Fruit fly (Drosophila melanogaster) whole organism, adult: Measurements from ENCODE around the gene CG34051.

Experiments used
- CG11617 ChIP-seq: fragments of 200-800 bp; sonication (Bioruptor generic); optimal IDR thresholded peaks from 2 replicates; lab custom pipeline; 2017; ENCODE audit warnings: mild to moderate bottlenecking, missing biosample characterization, missing genetic modification reagents, missing genetic modification characterization
- CG33017 ChIP-seq: fragments of 200-800 bp; sonication (Bioruptor generic); optimal IDR thresholded peaks from 2 replicates; lab custom pipeline; 2018; ENCODE audit warnings: missing biosample characterization, mild to moderate bottlenecking, missing genetic modification characterization, moderate library complexity
- CG7101 ChIP-seq: fragments of 200-800 bp; sonication (Bioruptor generic); optimal IDR thresholded peaks from 2 replicates; lab custom pipeline; 2018; ENCODE audit warnings: missing biosample characterization, mild to moderate bottlenecking, missing genetic modification characterization, moderate library complexity
- Clk ChIP-seq: fragments of 200-800 bp; sonication (Bioruptor generic); optimal IDR thresholded peaks from 2 replicates; lab custom pipeline; 2017; ENCODE audit warnings: missing biosample characterization, missing genetic modification characterization
- cnc ChIP-seq, 2 experiments: fragments of >200 bp; optimal IDR thresholded peaks; 2 replicates each; lab custom pipeline; 2017
- kay ChIP-seq: fragments of 200-800 bp; sonication (Bioruptor generic); peaks from one replicate; lab custom pipeline; 2016; ENCODE audit warnings: missing biosample characterization, missing genetic modification characterization, borderline replicate concordance
- ovo ChIP-seq: fragments of 200-800 bp; sonication (Bioruptor generic); optimal IDR thresholded peaks from 2 replicates; lab custom pipeline; 2016; ENCODE audit warnings: missing biosample characterization, missing genetic modification characterization
- pad ChIP-seq: fragments of 200-800 bp; sonication (Bioruptor generic); optimal IDR thresholded peaks from 3 replicates; lab custom pipeline; 2017; ENCODE audit warnings: missing biosample characterization, missing genetic modification characterization, mild to moderate bottlenecking, moderate library complexity, missing genetic modification reagents
- tj ChIP-seq: fragments of 200-800 bp; sonication (Bioruptor generic); optimal IDR thresholded peaks from 3 replicates; lab custom pipeline; 2017; ENCODE audit warnings: missing biosample characterization, mild to moderate bottlenecking, missing genetic modification characterization, moderate library complexity

- TF ChIP-seq CG7101 (tag; lab: Kevin White, UChicago) = no peak
- TF ChIP-seq cnc (optimal IDR thresholded peaks at IDR 0.05; lab: Kevin White, UChicago) = no peak
- no peak for TF ChIP-seq pad (GFP tag; lab: Kevin White, UChicago)
- TF ChIP-seq CG33017 (tag; lab: Kevin White, UChicago) = no peak
- TF ChIP-seq Clk (GFP tag; lab: Kevin White, UChicago) = no peak
- no peak for TF ChIP-seq ovo (GFP tag; lab: Kevin White, UChicago)
- TF ChIP-seq tj (GFP tag; lab: Kevin White, UChicago) = no peak
- TF ChIP-seq kay (GFP tag; lab: Kevin White, UChicago) = no peak
- no peak for TF ChIP-seq CG11617 (GFP tag; lab: Kevin White, UChicago)
Observed at dm6 chr2L:19987875-19988665, 27.2 kb upstream of the CG34051 start.
